Fruit fly (Drosophila melanogaster) whole organism, embryonic: ENCODE measurements around the gene Sec13.

Experiments used
- Adf1 ChIP-seq: fragments of 200-800 bp; sonication (Bioruptor generic); IDR thresholded peaks from 2 replicates; pipeline ENCODE4 v1.3.6; 2022; ENCODE audit warnings: missing biosample characterization, missing genetic modification characterization
- Bdp1 ChIP-seq: fragments of 200-800 bp; sonication (Bioruptor generic); optimal IDR thresholded peaks from 3 replicates; lab custom pipeline; 2016; ENCODE audit warnings: missing biosample characterization, missing genetic modification characterization
- CG10209 ChIP-seq: fragments of 200-800 bp; sonication (Bioruptor generic); optimal IDR thresholded peaks from 3 replicates; lab custom pipeline; 2017; ENCODE audit warnings: missing biosample characterization, mild to moderate bottlenecking, missing genetic modification characterization, missing genetic modification reagents
- CG10366 ChIP-seq: fragments of 200-800 bp; sonication (Bioruptor generic); IDR thresholded peaks from 2 replicates; pipeline ENCODE4 v1.3.6; 2022; ENCODE audit warnings: missing biosample characterization, missing genetic modification characterization
- CG12071 ChIP-seq: fragments of 200-800 bp; sonication (Bioruptor generic); optimal IDR thresholded peaks from 3 replicates; lab custom pipeline; 2018; ENCODE audit warnings: missing biosample characterization, mild to moderate bottlenecking, missing genetic modification characterization
- CG15269 ChIP-seq: fragments of 200-800 bp; sonication (Bioruptor generic); optimal IDR thresholded peaks from 2 replicates; lab custom pipeline; 2018; ENCODE audit warnings: missing biosample characterization, mild to moderate bottlenecking, missing genetic modification characterization, moderate library complexity
- CG15601 ChIP-seq: fragments of 200-800 bp; sonication (Bioruptor generic); optimal IDR thresholded peaks from 3 replicates; lab custom pipeline; 2019; ENCODE audit warnings: missing biosample characterization, mild to moderate bottlenecking, missing genetic modification characterization, moderate library complexity
- CG2116 ChIP-seq: fragments of 200-800 bp; sonication (Bioruptor generic); optimal IDR thresholded peaks from 3 replicates; lab custom pipeline; 2018; ENCODE audit warnings: missing biosample characterization, mild to moderate bottlenecking, missing genetic modification characterization
- CG2199 ChIP-seq: fragments of 200-800 bp; sonication (Bioruptor generic); IDR thresholded peaks from 3 replicates; pipeline ENCODE4 v1.3.6; 2022; ENCODE audit warnings: missing biosample characterization, missing genetic modification characterization
- CG33557 ChIP-seq: fragments of 200-800 bp; sonication (Bioruptor generic); optimal IDR thresholded peaks from 2 replicates; lab custom pipeline; 2019; ENCODE audit warnings: missing biosample characterization, mild to moderate bottlenecking, missing genetic modification characterization, moderate library complexity
- CG3847 ChIP-seq: fragments of 200-800 bp; sonication (Bioruptor generic); IDR thresholded peaks from 2 replicates; pipeline ENCODE4 v1.3.6; 2022; ENCODE audit warnings: missing biosample characterization, missing genetic modification characterization
- CG4360 ChIP-seq: fragments of 200-800 bp; sonication (Bioruptor generic); IDR thresholded peaks from 2 replicates; pipeline ENCODE4 v1.3.6; 2022; ENCODE audit warnings: missing biosample characterization, missing genetic modification characterization
- CG6765 ChIP-seq: fragments of 200-800 bp; sonication (Bioruptor generic); optimal IDR thresholded peaks from 3 replicates; lab custom pipeline; 2017; ENCODE audit warnings: missing biosample characterization, mild to moderate bottlenecking, missing genetic modification characterization
- CG8478 ChIP-seq: fragments of >200 bp; optimal IDR thresholded peaks from 2 replicates; lab custom pipeline; 2018
- CG9609 ChIP-seq: fragments of 200-800 bp; sonication (Bioruptor generic); optimal IDR thresholded peaks from 3 replicates; lab custom pipeline; 2016; ENCODE audit warnings: missing biosample characterization, missing genetic modification characterization
- CG9727 ChIP-seq: fragments of 200-800 bp; sonication (Bioruptor generic); optimal IDR thresholded peaks from 3 replicates; lab custom pipeline; 2017; ENCODE audit warnings: missing biosample characterization, mild to moderate bottlenecking, missing genetic modification characterization
- CG9797 ChIP-seq: fragments of 200-800 bp; sonication (Bioruptor generic); optimal IDR thresholded peaks from 3 replicates; lab custom pipeline; 2018; ENCODE audit warnings: missing biosample characterization, mild to moderate bottlenecking, missing genetic modification characterization
- CTCF ChIP-seq: fragments of 200-800 bp; sonication (Bioruptor generic); optimal IDR thresholded peaks from 2 replicates; lab custom pipeline; 2017; ENCODE audit warnings: missing biosample characterization, mild to moderate bottlenecking, missing genetic modification characterization, moderate library complexity
- Dad ChIP-seq: fragments of 200-800 bp; sonication (Bioruptor generic); optimal IDR thresholded peaks from 3 replicates; lab custom pipeline; 2016; ENCODE audit warnings: missing biosample characterization, missing genetic modification characterization
- Dbx ChIP-seq: fragments of 200-800 bp; sonication (Bioruptor generic); IDR thresholded peaks from 3 replicates; pipeline ENCODE4 v1.3.6; 2022; ENCODE audit warnings: missing biosample characterization, missing genetic modification characterization
- E2f1 ChIP-seq: fragments of 200-800 bp; sonication (Bioruptor generic); IDR thresholded peaks from 2 replicates; pipeline ENCODE4 v1.3.6; 2022; ENCODE audit warnings: missing biosample characterization, missing genetic modification characterization
- E2f2 ChIP-seq: fragments of 200-800 bp; sonication (Bioruptor generic); IDR thresholded peaks from 2 replicates; pipeline ENCODE4 v1.3.6; 2022; ENCODE audit warnings: missing biosample characterization, missing genetic modification characterization
- HHEX ChIP-seq: fragments of 200-800 bp; sonication (Bioruptor generic); optimal IDR thresholded peaks from 3 replicates; lab custom pipeline; 2017; ENCODE audit warnings: missing biosample characterization, mild to moderate bottlenecking, missing genetic modification characterization, missing genetic modification reagents
- HLH54F ChIP-seq: fragments of 200-800 bp; sonication (Bioruptor generic); optimal IDR thresholded peaks from 3 replicates; lab custom pipeline; 2016; ENCODE audit warnings: missing biosample characterization, missing genetic modification characterization
- Hr78 ChIP-seq, 2 experiments: fragments of 200-800 bp in 1 of 2; fragments of >200 bp in 1 of 2; sonication (Bioruptor generic) in 1 of 2; optimal IDR thresholded peaks; 2 replicates each; lab custom pipeline; 2017 to 2019; ENCODE audit warnings: missing biosample characterization in 2 of 2, missing genetic modification characterization in 2 of 2, mild to moderate bottlenecking in 1 of 2, moderate library complexity in 1 of 2
- Lim3 ChIP-seq: fragments of 200-800 bp; sonication (Bioruptor generic); IDR thresholded peaks from 2 replicates; pipeline ENCODE4 v1.3.6; 2022; ENCODE audit warnings: missing biosample characterization, missing genetic modification characterization
- MTF-1 ChIP-seq: fragments of 200-800 bp; sonication (Bioruptor generic); optimal IDR thresholded peaks from 2 replicates; lab custom pipeline; 2018; ENCODE audit warnings: missing biosample characterization, mild to moderate bottlenecking, missing genetic modification characterization, borderline replicate concordance
- Med ChIP-seq: fragments of 200-800 bp; sonication (Bioruptor generic); peaks from one replicate; lab custom pipeline; 2016; ENCODE audit warnings: missing biosample characterization, missing genetic modification characterization, mild to moderate bottlenecking, inconsistent platforms, moderate library complexity
- Mes4 ChIP-seq: fragments of 200-800 bp; sonication (Bioruptor generic); optimal IDR thresholded peaks from 2 replicates; lab custom pipeline; 2016; ENCODE audit warnings: missing biosample characterization, missing genetic modification characterization
- Myb ChIP-seq: fragments of 200-800 bp; sonication (Bioruptor generic); optimal IDR thresholded peaks from 2 replicates; lab custom pipeline; 2016; ENCODE audit warnings: missing biosample characterization, missing genetic modification characterization
- NFAT ChIP-seq: fragments of 200-800 bp; sonication (Bioruptor generic); IDR thresholded peaks from 2 replicates; pipeline ENCODE4 v1.3.6; 2022; ENCODE audit warnings: missing biosample characterization, missing genetic modification characterization
- NfI ChIP-seq: fragments of 200-800 bp; sonication (Bioruptor generic); optimal IDR thresholded peaks from 3 replicates; lab custom pipeline; 2018; ENCODE audit warnings: missing biosample characterization, mild to moderate bottlenecking, missing genetic modification characterization, moderate library complexity
- bigmax ChIP-seq: fragments of 200-800 bp; sonication (Bioruptor generic); optimal IDR thresholded peaks from 2 replicates; lab custom pipeline; 2018; ENCODE audit warnings: missing biosample characterization, mild to moderate bottlenecking, missing genetic modification characterization
- br ChIP-seq: fragments of >200 bp; optimal IDR thresholded peaks from 2 replicates; lab custom pipeline; 2017
- cad ChIP-seq: fragments of >200 bp; optimal IDR thresholded peaks from 2 replicates; lab custom pipeline; 2017; ENCODE audit warnings: missing biosample characterization, missing genetic modification characterization
- cato ChIP-seq: fragments of 200-800 bp; sonication (Bioruptor generic); optimal IDR thresholded peaks from 2 replicates; lab custom pipeline; 2016; ENCODE audit warnings: missing biosample characterization, missing genetic modification characterization, borderline replicate concordance
- chif ChIP-seq, 2 experiments: fragments of 200-800 bp; sonication (Bioruptor generic); optimal IDR thresholded peaks; 3 replicates each; lab custom pipeline; 2016; ENCODE audit warnings: missing biosample characterization in 2 of 2, missing genetic modification characterization in 2 of 2
- ci ChIP-seq: fragments of 200-800 bp; sonication (Bioruptor generic); IDR thresholded peaks from 3 replicates; pipeline ENCODE4 v1.3.6; 2022; ENCODE audit warnings: missing biosample characterization, missing genetic modification characterization
- gce ChIP-seq: fragments of 200-800 bp; sonication (Bioruptor generic); IDR thresholded peaks from 3 replicates; pipeline ENCODE4 v1.3.6; 2022; ENCODE audit warnings: missing biosample characterization, missing genetic modification characterization
- gcm ChIP-seq: fragments of 200-800 bp; sonication (Bioruptor generic); optimal IDR thresholded peaks from 2 replicates; lab custom pipeline; 2019; ENCODE audit warnings: missing biosample characterization, mild to moderate bottlenecking, missing genetic modification characterization, moderate library complexity
- h ChIP-seq: fragments of >200 bp; optimal IDR thresholded peaks from 2 replicates; lab custom pipeline; 2017
- her ChIP-seq: fragments of 200-800 bp; sonication (Bioruptor generic); optimal IDR thresholded peaks from 2 replicates; lab custom pipeline; 2016; ENCODE audit warnings: missing biosample characterization, missing genetic modification characterization
- hth ChIP-seq: fragments of >200 bp; optimal IDR thresholded peaks from 2 replicates; lab custom pipeline; 2017; ENCODE audit warnings: inconsistent platforms
- ind ChIP-seq: fragments of 200-800 bp; sonication (Bioruptor generic); optimal IDR thresholded peaks from 3 replicates; lab custom pipeline; 2016; ENCODE audit warnings: missing biosample characterization, missing genetic modification characterization
- jigr1 ChIP-seq: fragments of 200-800 bp; sonication (Bioruptor generic); IDR thresholded peaks from 3 replicates; pipeline ENCODE4 v1.3.6; 2022; ENCODE audit warnings: missing biosample characterization, missing genetic modification characterization
- kay ChIP-seq: fragments of 200-800 bp; sonication (Bioruptor generic); optimal IDR thresholded peaks from 2 replicates; lab custom pipeline; 2016; ENCODE audit warnings: missing biosample characterization, missing genetic modification characterization
- lilli ChIP-seq: fragments of 200-800 bp; sonication (Bioruptor generic); optimal IDR thresholded peaks from 3 replicates; lab custom pipeline; 2016; ENCODE audit warnings: missing biosample characterization, missing genetic modification characterization
- nerfin-1 ChIP-seq: fragments of 200-800 bp; sonication (Bioruptor generic); optimal IDR thresholded peaks from 3 replicates; lab custom pipeline; 2019; ENCODE audit warnings: missing biosample characterization, mild to moderate bottlenecking, missing genetic modification characterization, moderate library complexity
- pita ChIP-seq: fragments of 200-800 bp; sonication (Bioruptor generic); optimal IDR thresholded peaks from 2 replicates; lab custom pipeline; 2017; ENCODE audit warnings: missing biosample characterization, mild to moderate bottlenecking, missing genetic modification characterization
- pnt ChIP-seq: fragments of 200-800 bp; sonication (Bioruptor generic); optimal IDR thresholded peaks from 3 replicates; lab custom pipeline; 2016; ENCODE audit warnings: missing biosample characterization, missing genetic modification characterization
- schlank ChIP-seq: fragments of 200-800 bp; sonication (Bioruptor generic); optimal IDR thresholded peaks from 2 replicates; lab custom pipeline; 2018; ENCODE audit warnings: missing biosample characterization, mild to moderate bottlenecking, missing genetic modification characterization
- shn ChIP-seq: fragments of 200-800 bp; sonication (Bioruptor generic); optimal IDR thresholded peaks from 3 replicates; lab custom pipeline; 2016; ENCODE audit warnings: missing biosample characterization, missing genetic modification characterization
- z ChIP-seq: fragments of 200-800 bp; sonication (Bioruptor generic); IDR thresholded peaks from 3 replicates; pipeline ENCODE4 v1.3.6; 2022; ENCODE audit warnings: missing biosample characterization, missing genetic modification characterization

The Sec13 gene

dm6 chr3R:23384591-23385260 lies 28.6 kb downstream of the Sec13 start, which contains the start of gene CG4393:
Gene CG4393, minus strand, starts transcription at chr3R:23384777.
- TF ChIP-seq cad (GFP tag; lab: Kevin White, UChicago) (no peak), Lim3 (GFP tag; lab: Robert Waterston, UW) (no peak), Dad (no peak), z (peak; percentile 73; the same call in 2 of the 3 replicates), Dbx (0 out of 3 replicates have a peak, but pooled peaks have one; percentile 24), E2f2 (no peak), shn (no peak), CG3847 (GFP tag; lab: Robert Waterston, UW) (no peak), CG15269 (tag; lab: Kevin White, UChicago) (no peak), MTF-1 (GFP tag; lab: Kevin White, UChicago) (no peak), CG2199 (GFP tag; lab: Robert Waterston, UW) (peak; percentile 86; the same call in 1 of the 3 replicates), Hr78 (GFP tag; optimal IDR thresholded peaks at IDR 0.05; lab: Kevin White, UChicago) (peak in 1 of 2 experiments; percentile 91), E2f1 (GFP tag; lab: Robert Waterston, UW) (no peak), ind (GFP tag; lab: Kevin White, UChicago) (no peak), her (GFP tag; lab: Kevin White, UChicago) (no peak), kay (GFP tag; lab: Kevin White, UChicago) (no peak), Myb (GFP tag; lab: Kevin White, UChicago) (no peak), hth (lab: Kevin White, UChicago) (no peak), lilli (GFP tag; lab: Kevin White, UChicago) (no peak), HHEX (GFP tag; lab: Kevin White, UChicago) (no peak), HLH54F (GFP tag; lab: Kevin White, UChicago) (no peak), CG9727 (GFP tag; lab: Kevin White, UChicago) (no peak), CG9609 (no peak), CG15601 (tag; lab: Kevin White, UChicago) (no peak), pnt (no peak), CTCF (GFP tag; lab: Kevin White, UChicago) (no peak), CG6765 (GFP tag; lab: Kevin White, UChicago) (no peak), Mes4 (no peak), Bdp1 (GFP tag; lab: Kevin White, UChicago) (no peak), NFAT (no peak), CG10209 (GFP tag; lab: Kevin White, UChicago) (no peak), CG8478 (lab: Kevin White, UChicago) (no peak), br (lab: Kevin White, UChicago) (no peak), CG9797 (no peak), h (lab: Kevin White, UChicago) (no peak), Med (GFP tag; lab: Kevin White, UChicago) (peak; percentile 61), chif (GFP tag; optimal IDR thresholded peaks at IDR 0.05; lab: Kevin White, UChicago) (no peak), Adf1 (GFP tag; lab: Robert Waterston, UW) (no peak), gce (GFP tag; lab: Robert Waterston, UW) (no peak), bigmax (GFP tag; lab: Kevin White, UChicago) (no peak), schlank (no peak), pita (GFP tag; lab: Kevin White, UChicago) (no peak), gcm (peak; percentile 94), CG2116 (GFP tag; lab: Kevin White, UChicago) (no peak), CG12071 (GFP tag; lab: Kevin White, UChicago) (no peak), ci (0 out of 3 replicates have a peak, but pooled peaks have one; percentile 35), nerfin-1 (tag; lab: Kevin White, UChicago) (no peak), cato (GFP tag; lab: Kevin White, UChicago) (no peak), CG4360 (GFP tag; lab: Robert Waterston, UW) (no peak), NfI (GFP tag; lab: Kevin White, UChicago) (no peak), jigr1 (GFP tag; lab: Robert Waterston, UW) (no peak), CG33557 (GFP tag; lab: Kevin White, UChicago) (no peak), CG10366 (no peak)
